Worm (Caenorhabditis elegans) whole organism, L3 larva: Measurements from ENCODE around the gene ceh-75.

ENCODE experiments used
- ZK546.5 ChIP-seq: sonication (generic microtip); optimal IDR thresholded peaks from 2 replicates; lab custom pipeline; 2017; ENCODE audit warnings: missing biosample characterization, missing genetic modification characterization
- aly-2 ChIP-seq: fragments of 150-350 bp; optimal IDR thresholded peaks from 2 replicates; lab custom pipeline; 2014; ENCODE audit warnings: missing biosample characterization, missing genetic modification characterization
- ama-1 ChIP-seq: fragments of 150-350 bp; optimal IDR thresholded peaks from 2 replicates; lab custom pipeline; 2018
- ceh-9 ChIP-seq: sonication (generic microtip); optimal IDR thresholded peaks from 2 replicates; lab custom pipeline; 2018; ENCODE audit warnings: missing biosample characterization, missing genetic modification characterization
- elt-3 ChIP-seq, 3 experiments: fragments of 150-350 bp in 1 of 3; sonication (generic microtip) in 2 of 3; optimal IDR thresholded peaks; 2 replicates in 2 of 3; 4 replicates in 1 of 3; lab custom pipeline; 2014 to 2017; ENCODE audit warnings: missing biosample characterization in 3 of 3, missing genetic modification characterization in 3 of 3
- lin-15B ChIP-seq: fragments of 150-350 bp; optimal IDR thresholded peaks from 2 replicates; lab custom pipeline; 2014; ENCODE audit warnings: missing biosample characterization, missing genetic modification characterization
- nhr-12 ChIP-seq: fragments of 150-350 bp; optimal IDR thresholded peaks from 2 replicates; lab custom pipeline; 2014; ENCODE audit warnings: missing biosample characterization, missing genetic modification characterization
- nhr-76 ChIP-seq: fragments of 150-350 bp; sonication (generic microtip); optimal IDR thresholded peaks from 5 replicates; lab custom pipeline; 2014; ENCODE audit warnings: missing biosample characterization, missing genetic modification characterization
- pqm-1 ChIP-seq: fragments of 150-350 bp; optimal IDR thresholded peaks from 2 replicates; lab custom pipeline; 2017; ENCODE audit warnings: missing biosample characterization, missing genetic modification characterization, inconsistent platforms
- snpc-4 ChIP-seq: fragments of 150-350 bp; optimal IDR thresholded peaks from 2 replicates; lab custom pipeline; 2014; ENCODE audit warnings: missing biosample characterization, missing genetic modification characterization
- unc-39 ChIP-seq: sonication (generic microtip); optimal IDR thresholded peaks from 4 replicates; lab custom pipeline; 2017; ENCODE audit warnings: missing biosample characterization, missing genetic modification characterization
- unc-62 ChIP-seq: fragments of 150-350 bp; sonication (generic microtip); optimal IDR thresholded peaks from 4 replicates; lab custom pipeline; 2014; ENCODE audit warnings: missing biosample characterization, missing genetic modification reagents, missing genetic modification characterization
- zag-1 ChIP-seq: fragments of 150-350 bp; optimal IDR thresholded peaks from 2 replicates; lab custom pipeline; 2014; ENCODE audit warnings: missing biosample characterization, missing genetic modification characterization
- ztf-4 ChIP-seq: fragments of 150-350 bp; optimal IDR thresholded peaks from 2 replicates; lab custom pipeline; 2014; ENCODE audit warnings: missing biosample characterization, missing genetic modification characterization

ce11 chrV:9948840-9949239 is 27.7 kb downstream of the ceh-75 start, which contains the start of gene nlp-58:
- TF ChIP-seq unc-62 (GFP tag; lab: Kevin White, UChicago) (no peak), ZK546.5 (no peak), ama-1 (lab: Kevin White, UChicago) (no peak), nhr-12 (tag; lab: Kevin White, UChicago) (no peak), lin-15B (tag; lab: Kevin White, UChicago) (no peak), pqm-1 (tag; lab: Kevin White, UChicago) (no peak), unc-39 (no peak), ceh-9 (tag; lab: Kevin White, UChicago) (no peak), ztf-4 (tag; lab: Kevin White, UChicago) (no peak), nhr-76 (tag; lab: Kevin White, UChicago) (no peak), aly-2 (tag; lab: Kevin White, UChicago) (no peak), elt-3 (tag; optimal IDR thresholded peaks at IDR 0.05; lab: Kevin White, UChicago) (no peak), zag-1 (tag; lab: Kevin White, UChicago) (no peak), snpc-4 (tag; lab: Kevin White, UChicago) (no peak)
